Fruit fly (Drosophila melanogaster) whole organism, pupa: ENCODE results near the gene Tspo.
A peak's percentile ranks its signal among the peaks of the same experiment; 100 is the strongest.

Experiments used
- CG10348 ChIP-seq: fragments of 200-800 bp; sonication (Bioruptor generic); IDR thresholded peaks from 2 replicates; pipeline ENCODE4 v1.3.6; 2022; ENCODE audit warnings: missing biosample characterization, missing genetic modification characterization
- CG12605 ChIP-seq: fragments of 200-800 bp; sonication (Bioruptor generic); IDR thresholded peaks from 2 replicates; pipeline ENCODE4 v1.3.6; 2022; ENCODE audit warnings: missing biosample characterization, missing genetic modification characterization
- CG17806 ChIP-seq: fragments of 200-800 bp; sonication (Bioruptor generic); optimal IDR thresholded peaks from 2 replicates; lab custom pipeline; 2018; ENCODE audit warnings: missing biosample characterization, mild to moderate bottlenecking, missing genetic modification characterization, moderate library complexity
- CG32121 ChIP-seq: fragments of 200-800 bp; sonication (Bioruptor generic); IDR thresholded peaks from 2 replicates; pipeline ENCODE4 v1.3.6; 2022; ENCODE audit warnings: missing biosample characterization, missing genetic modification characterization
- CG34367 ChIP-seq: fragments of 200-800 bp; sonication (Bioruptor generic); optimal IDR thresholded peaks from 2 replicates; lab custom pipeline; 2018; ENCODE audit warnings: missing biosample characterization, mild to moderate bottlenecking, missing genetic modification characterization
- CG8159 ChIP-seq: fragments of 200-800 bp; sonication (Bioruptor generic); optimal IDR thresholded peaks from 3 replicates; lab custom pipeline; 2018; ENCODE audit warnings: missing biosample characterization, mild to moderate bottlenecking, missing genetic modification characterization, moderate library complexity
- CG8301 ChIP-seq: fragments of 200-800 bp; sonication (Bioruptor generic); optimal IDR thresholded peaks from 2 replicates; lab custom pipeline; 2018; ENCODE audit warnings: missing biosample characterization, mild to moderate bottlenecking, missing genetic modification characterization
- CG9948 ChIP-seq: fragments of 200-800 bp; sonication (Bioruptor generic); optimal IDR thresholded peaks from 2 replicates; lab custom pipeline; 2018; ENCODE audit warnings: missing biosample characterization, mild to moderate bottlenecking, missing genetic modification characterization, moderate library complexity
- Ets98B ChIP-seq: fragments of 200-800 bp; sonication (Bioruptor generic); IDR thresholded peaks from 2 replicates; pipeline ENCODE4 v1.3.6; 2022; ENCODE audit warnings: missing biosample characterization, missing genetic modification characterization
- Pif1B ChIP-seq: fragments of 200-800 bp; sonication (Bioruptor generic); optimal IDR thresholded peaks from 3 replicates; lab custom pipeline; 2016; ENCODE audit warnings: missing biosample characterization, missing genetic modification characterization
- rn ChIP-seq: fragments of 200-800 bp; sonication (Bioruptor generic); IDR thresholded peaks from 2 replicates; pipeline ENCODE4 v1.3.6; 2022; ENCODE audit warnings: missing biosample characterization, missing genetic modification characterization

dm6 chr2L:544444-545179 lies 14.8 kb upstream of the Tspo start, which contains the start of the genes Spp and nAChRbeta3:
- TF ChIP-seq Ets98B, result peak; percentile 17; the same call in 1 of the 2 replicates
- no peak for TF ChIP-seq rn (GFP tag; lab: Robert Waterston, UW)
- no peak for TF ChIP-seq CG32121 (GFP tag; lab: Robert Waterston, UW)
- no peak for TF ChIP-seq Pif1B (GFP tag; lab: Kevin White, UChicago)
- TF ChIP-seq CG34367 (tag; lab: Kevin White, UChicago), result no peak
- no peak for TF ChIP-seq CG17806 (tag; lab: Kevin White, UChicago)
- no peak for TF ChIP-seq CG8301
- TF ChIP-seq CG9948 (tag; lab: Kevin White, UChicago), result no peak
- no peak for TF ChIP-seq CG10348
- no peak for TF ChIP-seq CG12605 (GFP tag; lab: Robert Waterston, UW)
- no peak for TF ChIP-seq CG8159
